Worm (Caenorhabditis elegans) whole organism, L3 larva: ENCODE results near the gene lmbr-1.

Experiments
- R02D3.7 ChIP-seq: fragments of 150-350 bp; optimal IDR thresholded peaks from 2 replicates; lab custom pipeline; 2014; ENCODE audit warnings: missing biosample characterization, missing genetic modification characterization
- ZK546.5 ChIP-seq: sonication (generic microtip); optimal IDR thresholded peaks from 2 replicates; lab custom pipeline; 2017; ENCODE audit warnings: missing biosample characterization, missing genetic modification characterization
- aly-2 ChIP-seq: fragments of 150-350 bp; optimal IDR thresholded peaks from 2 replicates; lab custom pipeline; 2014; ENCODE audit warnings: missing biosample characterization, missing genetic modification characterization
- ama-1 ChIP-seq: fragments of 150-350 bp; optimal IDR thresholded peaks from 2 replicates; lab custom pipeline; 2018
- ceh-16 ChIP-seq: sonication (generic microtip); optimal IDR thresholded peaks from 2 replicates; lab custom pipeline; 2017; ENCODE audit warnings: missing biosample characterization, missing genetic modification characterization
- ceh-28 ChIP-seq: fragments of 150-350 bp; optimal IDR thresholded peaks from 2 replicates; lab custom pipeline; 2014; ENCODE audit warnings: missing biosample characterization, missing genetic modification reagents, missing genetic modification characterization
- ceh-82 ChIP-seq: fragments of 150-350 bp; optimal IDR thresholded peaks from 2 replicates; lab custom pipeline; 2014; ENCODE audit warnings: missing biosample characterization, missing genetic modification characterization
- ceh-9 ChIP-seq: sonication (generic microtip); optimal IDR thresholded peaks from 2 replicates; lab custom pipeline; 2018; ENCODE audit warnings: missing biosample characterization, missing genetic modification characterization
- daf-12 ChIP-seq: fragments of 150-350 bp; optimal IDR thresholded peaks from 2 replicates; lab custom pipeline; 2014; ENCODE audit warnings: missing biosample characterization, missing genetic modification reagents, missing genetic modification characterization
- egl-27 ChIP-seq: sonication (generic microtip); optimal IDR thresholded peaks from 4 replicates; lab custom pipeline; 2017; ENCODE audit warnings: missing biosample characterization, missing genetic modification reagents, missing genetic modification characterization
- egl-5 ChIP-seq: fragments of 150-350 bp; optimal IDR thresholded peaks from 2 replicates; lab custom pipeline; 2017; ENCODE audit warnings: missing biosample characterization, missing genetic modification reagents, missing genetic modification characterization, inconsistent platforms
- elt-1 ChIP-seq: fragments of 150-350 bp; optimal IDR thresholded peaks from 2 replicates; lab custom pipeline; 2014; ENCODE audit warnings: missing biosample characterization, missing genetic modification characterization
- elt-2 ChIP-seq: sonication (generic microtip); optimal IDR thresholded peaks from 2 replicates; lab custom pipeline; 2016; ENCODE audit warnings: missing genetic modification reagents, mild to moderate bottlenecking, missing genetic modification characterization, missing compliant biosample characterization
- elt-3 ChIP-seq, 3 experiments: fragments of 150-350 bp in 1 of 3; sonication (generic microtip) in 2 of 3; optimal IDR thresholded peaks; 2 replicates in 2 of 3; 4 replicates in 1 of 3; lab custom pipeline; 2014 to 2017; ENCODE audit warnings: missing biosample characterization in 3 of 3, missing genetic modification characterization in 3 of 3
- eor-1 ChIP-seq, 2 experiments: fragments of 150-350 bp; optimal IDR thresholded peaks; 2 replicates each; lab custom pipeline; 2014 to 2018; ENCODE audit warnings: missing biosample characterization in 2 of 2, missing genetic modification characterization in 2 of 2
- fkh-10 ChIP-seq: sonication (generic microtip); optimal IDR thresholded peaks from 2 replicates; lab custom pipeline; 2017; ENCODE audit warnings: missing biosample characterization, missing genetic modification reagents, missing genetic modification characterization
- fkh-2 ChIP-seq: fragments of 150-350 bp; optimal IDR thresholded peaks from 2 replicates; lab custom pipeline; 2014; ENCODE audit warnings: missing biosample characterization, missing genetic modification reagents, missing genetic modification characterization
- fos-1 ChIP-seq: fragments of 150-350 bp; optimal IDR thresholded peaks from 2 replicates; lab custom pipeline; 2014; ENCODE audit warnings: missing biosample characterization, missing genetic modification characterization
- hmg-11 ChIP-seq: sonication (generic microtip); optimal IDR thresholded peaks from 2 replicates; lab custom pipeline; 2016; ENCODE audit warnings: missing genetic modification characterization, missing compliant biosample characterization
- jun-1 ChIP-seq: fragments of 150-350 bp; optimal IDR thresholded peaks from 2 replicates; lab custom pipeline; 2014; ENCODE audit warnings: missing biosample characterization, missing genetic modification reagents, missing genetic modification characterization
- lin-15B ChIP-seq: fragments of 150-350 bp; optimal IDR thresholded peaks from 2 replicates; lab custom pipeline; 2014; ENCODE audit warnings: missing biosample characterization, missing genetic modification characterization
- lin-39 ChIP-seq: fragments of 150-350 bp; optimal IDR thresholded peaks from 2 replicates; lab custom pipeline; 2018; ENCODE audit warnings: missing biosample characterization, missing genetic modification reagents, missing genetic modification characterization
- lsy-12 ChIP-seq: sonication (generic microtip); optimal IDR thresholded peaks from 2 replicates; lab custom pipeline; 2016; ENCODE audit warnings: mild to moderate bottlenecking, missing genetic modification characterization, missing compliant biosample characterization
- mdl-1 ChIP-seq: fragments of 150-350 bp; optimal IDR thresholded peaks from 2 replicates; lab custom pipeline; 2014; ENCODE audit warnings: missing biosample characterization, missing genetic modification characterization
- mml-1 ChIP-seq: fragments of 150-350 bp; sonication (generic microtip); optimal IDR thresholded peaks from 3 replicates; lab custom pipeline; 2014; ENCODE audit warnings: missing biosample characterization, missing genetic modification characterization
- nfya-1 ChIP-seq: sonication (generic microtip); optimal IDR thresholded peaks from 2 replicates; lab custom pipeline; 2017; ENCODE audit warnings: missing genetic modification characterization, mild to moderate bottlenecking, missing compliant biosample characterization, antibody characterized with exemption, moderate library complexity; ENCODE audit not compliant: insufficient read depth
- nhr-11 ChIP-seq: fragments of 150-350 bp; optimal IDR thresholded peaks from 2 replicates; lab custom pipeline; 2014; ENCODE audit warnings: missing biosample characterization, missing genetic modification characterization
- nhr-12 ChIP-seq: fragments of 150-350 bp; optimal IDR thresholded peaks from 2 replicates; lab custom pipeline; 2014; ENCODE audit warnings: missing biosample characterization, missing genetic modification characterization
- nhr-23 ChIP-seq: fragments of 150-350 bp; optimal IDR thresholded peaks from 2 replicates; lab custom pipeline; 2014; ENCODE audit warnings: missing biosample characterization, missing genetic modification reagents, missing genetic modification characterization
- nhr-237 ChIP-seq: fragments of 150-350 bp; optimal IDR thresholded peaks from 2 replicates; lab custom pipeline; 2014; ENCODE audit warnings: missing biosample characterization, missing genetic modification characterization
- nhr-25 ChIP-seq: sonication (generic microtip); optimal IDR thresholded peaks from 2 replicates; lab custom pipeline; 2017; ENCODE audit warnings: missing biosample characterization, missing genetic modification characterization
- nhr-28 ChIP-seq: fragments of 150-350 bp; optimal IDR thresholded peaks from 2 replicates; lab custom pipeline; 2014; ENCODE audit warnings: missing biosample characterization, missing genetic modification characterization
- nhr-43 ChIP-seq: sonication (generic microtip); optimal IDR thresholded peaks from 2 replicates; lab custom pipeline; 2016; ENCODE audit warnings: mild to moderate bottlenecking, missing genetic modification characterization, missing compliant biosample characterization; ENCODE audit not compliant: poor library complexity, severe bottlenecking
- nhr-67 ChIP-seq: fragments of 150-350 bp; optimal IDR thresholded peaks from 2 replicates; lab custom pipeline; 2014; ENCODE audit warnings: missing biosample characterization, missing genetic modification characterization
- nhr-76 ChIP-seq: fragments of 150-350 bp; sonication (generic microtip); optimal IDR thresholded peaks from 5 replicates; lab custom pipeline; 2014; ENCODE audit warnings: missing biosample characterization, missing genetic modification characterization
- nhr-77 ChIP-seq: fragments of 150-350 bp; optimal IDR thresholded peaks from 2 replicates; lab custom pipeline; 2014; ENCODE audit warnings: missing biosample characterization, missing genetic modification characterization
- pha-4 ChIP-seq: fragments of 150-350 bp; optimal IDR thresholded peaks from 2 replicates; lab custom pipeline; 2014; ENCODE audit warnings: missing biosample characterization, missing genetic modification reagents, missing genetic modification characterization
- pqm-1 ChIP-seq: fragments of 150-350 bp; optimal IDR thresholded peaks from 2 replicates; lab custom pipeline; 2017; ENCODE audit warnings: missing biosample characterization, missing genetic modification characterization, inconsistent platforms
- sea-2 ChIP-seq: fragments of 150-350 bp; sonication (generic microtip); optimal IDR thresholded peaks from 4 replicates; lab custom pipeline; 2014; ENCODE audit warnings: missing biosample characterization, missing genetic modification reagents, missing genetic modification characterization
- skn-1 ChIP-seq: fragments of 150-350 bp; optimal IDR thresholded peaks from 2 replicates; lab custom pipeline; 2014; ENCODE audit warnings: missing biosample characterization, missing genetic modification characterization
- snpc-4 ChIP-seq: fragments of 150-350 bp; optimal IDR thresholded peaks from 2 replicates; lab custom pipeline; 2014; ENCODE audit warnings: missing biosample characterization, missing genetic modification characterization
- tbx-2 ChIP-seq: sonication (generic microtip); optimal IDR thresholded peaks from 2 replicates; lab custom pipeline; 2016; ENCODE audit warnings: mild to moderate bottlenecking, missing genetic modification characterization, missing compliant biosample characterization
- unc-39 ChIP-seq: sonication (generic microtip); optimal IDR thresholded peaks from 4 replicates; lab custom pipeline; 2017; ENCODE audit warnings: missing biosample characterization, missing genetic modification characterization
- unc-62 ChIP-seq: fragments of 150-350 bp; sonication (generic microtip); optimal IDR thresholded peaks from 4 replicates; lab custom pipeline; 2014; ENCODE audit warnings: missing biosample characterization, missing genetic modification reagents, missing genetic modification characterization
- zag-1 ChIP-seq: fragments of 150-350 bp; optimal IDR thresholded peaks from 2 replicates; lab custom pipeline; 2014; ENCODE audit warnings: missing biosample characterization, missing genetic modification characterization
- ztf-11 ChIP-seq: fragments of 150-350 bp; optimal IDR thresholded peaks from 2 replicates; lab custom pipeline; 2014; ENCODE audit warnings: missing biosample characterization, missing genetic modification characterization
- ztf-4 ChIP-seq: fragments of 150-350 bp; optimal IDR thresholded peaks from 2 replicates; lab custom pipeline; 2014; ENCODE audit warnings: missing biosample characterization, missing genetic modification characterization

The lmbr-1 gene

DNA sequence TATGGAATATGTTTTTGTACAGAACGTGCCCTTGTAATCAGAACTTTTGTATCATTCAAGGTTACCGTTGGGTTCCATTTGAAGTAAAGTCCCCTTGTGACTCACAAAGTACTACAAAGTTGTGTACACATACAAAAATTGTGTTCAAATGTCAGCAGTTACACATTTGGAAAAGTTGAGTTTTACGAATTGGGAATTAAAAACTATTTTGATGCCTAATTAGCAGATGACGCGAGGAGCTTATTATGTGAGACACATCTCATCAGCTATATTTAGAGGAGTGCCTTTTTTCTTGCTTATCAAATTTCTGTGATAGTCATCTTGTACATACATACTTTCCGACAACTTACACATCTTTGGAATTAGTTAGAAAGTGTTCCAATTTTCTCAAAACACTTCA is 41.4 kb downstream of the lmbr-1 start:
- TF ChIP-seq pha-4 (tag; lab: Kevin White, UChicago) (peak; percentile 32), sea-2 (GFP tag; lab: Kevin White, UChicago) (no peak)

DNA sequence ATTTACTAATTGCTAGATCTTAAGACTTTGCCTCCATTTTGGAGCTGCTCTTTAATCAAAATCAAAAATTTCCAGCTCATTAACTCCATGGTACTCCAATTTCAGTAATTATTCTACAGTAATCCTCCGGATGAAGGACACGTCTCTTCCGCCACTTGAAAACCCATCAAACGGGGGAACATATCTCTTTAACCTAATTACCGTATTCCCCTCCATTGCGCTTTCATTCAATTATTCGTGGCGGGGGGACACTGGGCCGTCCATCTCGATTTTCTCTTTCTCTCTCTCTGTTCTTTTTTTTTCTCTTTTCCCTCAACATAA is 44.8 kb downstream of the lmbr-1 start:
- no peak for TF ChIP-seq nhr-28 (tag; lab: Kevin White, UChicago)
- no peak for TF ChIP-seq R02D3.7 (tag; lab: Kevin White, UChicago)
- no peak for TF ChIP-seq pha-4 (tag; lab: Kevin White, UChicago)
- TF ChIP-seq ZK546.5 = no peak
- TF ChIP-seq lsy-12 (tag; lab: Kevin White, UChicago) = no peak
- no peak for TF ChIP-seq unc-39
- no peak for TF ChIP-seq fkh-2 (tag; lab: Kevin White, UChicago)
- no peak for TF ChIP-seq ceh-82 (tag; lab: Kevin White, UChicago)
- no peak for TF ChIP-seq nhr-76 (tag; lab: Kevin White, UChicago)

DNA sequence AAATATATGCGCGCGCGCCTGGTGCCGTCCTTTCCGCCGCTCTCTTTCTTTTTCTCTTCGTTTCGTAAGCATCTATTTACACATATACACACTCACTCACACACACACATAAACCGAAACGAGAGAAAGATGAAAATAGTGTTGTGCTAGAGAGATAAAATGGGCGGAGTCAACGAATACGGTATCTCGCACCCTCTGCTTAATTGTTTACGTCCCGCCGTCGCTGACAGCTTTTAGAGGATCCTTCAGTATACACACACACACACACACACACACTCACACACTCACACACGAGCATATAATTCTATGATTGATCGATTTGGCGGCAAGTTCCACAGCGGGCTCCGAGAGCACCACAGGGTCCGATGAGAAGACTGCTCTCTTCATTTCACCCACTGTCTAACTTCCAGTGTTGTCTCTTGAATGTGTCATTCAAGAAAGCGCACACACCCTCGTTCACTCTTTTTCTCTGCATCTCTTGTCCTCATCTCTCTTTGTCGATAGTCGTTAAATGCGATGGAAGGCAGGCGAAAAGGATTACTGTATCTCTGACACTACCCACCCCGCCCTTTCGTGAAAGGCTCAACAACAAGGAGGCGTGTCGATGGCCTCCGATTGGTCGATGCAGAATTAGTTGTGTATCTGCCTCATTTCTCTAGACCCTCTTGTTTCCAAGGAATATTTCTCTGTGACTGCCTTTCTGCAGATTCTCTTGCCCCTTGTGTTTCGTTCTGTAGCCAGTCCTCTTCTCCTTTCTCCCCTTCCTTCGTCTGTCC is 45.3 kb downstream of the lmbr-1 start:
- TF ChIP-seq ama-1 (no peak), ceh-28 (tag; lab: Kevin White, UChicago) (peak; percentile 97), pha-4 (tag; lab: Kevin White, UChicago) (peak; percentile 86), nhr-67 (tag; lab: Kevin White, UChicago) (no peak), zag-1 (tag; lab: Kevin White, UChicago) (peak; percentile 82), ztf-4 (no peak), jun-1 (tag; lab: Kevin White, UChicago) (peak; percentile 67), lin-39 (tag; lab: Kevin White, UChicago) (peak; percentile 91), unc-39 (peak; percentile 30), nhr-237 (no peak), egl-27 (tag; lab: Kevin White, UChicago) (no peak), lsy-12 (tag; lab: Kevin White, UChicago) (peak; percentile 95), nhr-11 (peak; percentile 67), nhr-25 (peak; percentile 91), nhr-28 (tag; lab: Kevin White, UChicago) (no peak), nhr-12 (no peak), elt-3 (tag; optimal IDR thresholded peaks at IDR 0.05; lab: Kevin White, UChicago) (no peak), ceh-16 (tag; lab: Kevin White, UChicago) (no peak), ZK546.5 (peak; percentile 5), nhr-23 (peak; percentile 89), R02D3.7 (tag; lab: Kevin White, UChicago) (peak; percentile 86), aly-2 (no peak), elt-2 (peak; percentile 77), fos-1 (tag; lab: Kevin White, UChicago) (no peak), snpc-4 (tag; lab: Kevin White, UChicago) (peak; percentile 79), lin-15B (peak; percentile 94), ceh-82 (tag; lab: Kevin White, UChicago) (peak; percentile 89), unc-62 (GFP tag; lab: Kevin White, UChicago) (peak; percentile 94), daf-12 (tag; lab: Kevin White, UChicago) (no peak), mml-1 (tag; lab: Kevin White, UChicago) (no peak), nhr-43 (tag; lab: Kevin White, UChicago) (peak; percentile 43), nhr-77 (no peak), sea-2 (GFP tag; lab: Kevin White, UChicago) (peak; percentile 35), hmg-11 (tag; lab: Kevin White, UChicago) (peak; percentile 76), ceh-9 (tag; lab: Kevin White, UChicago) (no peak), mdl-1 (tag; lab: Kevin White, UChicago) (peak; percentile 74), ztf-11 (peak; percentile 24), nfya-1 (tag; lab: Kevin White, UChicago) (peak; percentile 100), fkh-10 (GFP tag; lab: Kevin White, UChicago) (peak; percentile 58), skn-1 (tag; lab: Kevin White, UChicago) (peak; percentile 32), egl-5 (peak; percentile 93), tbx-2 (tag; lab: Kevin White, UChicago) (peak; percentile 76), eor-1 (tag; optimal IDR thresholded peaks at IDR 0.05; lab: Kevin White, UChicago) (no peak), fkh-2 (tag; lab: Kevin White, UChicago) (peak; percentile 85), nhr-76 (tag; lab: Kevin White, UChicago) (no peak), elt-1 (tag; lab: Kevin White, UChicago) (peak; percentile 53), pqm-1 (tag; lab: Kevin White, UChicago) (peak; percentile 79)
- TF ChIP-seq, all 47 proteins: peak for 30
